Fruit fly (Drosophila melanogaster) whole organism, pupa: ENCODE data around the gene Lar.

Source experiments
- CG13204 ChIP-seq: fragments of 200-800 bp; sonication (Bioruptor generic); optimal IDR thresholded peaks from 2 replicates; lab custom pipeline; 2018; ENCODE audit warnings: missing biosample characterization, mild to moderate bottlenecking, missing genetic modification characterization, moderate library complexity
- CG15710 ChIP-seq: fragments of 200-800 bp; sonication (Bioruptor generic); optimal IDR thresholded peaks from 2 replicates; lab custom pipeline; 2018; ENCODE audit warnings: missing biosample characterization, mild to moderate bottlenecking, missing genetic modification characterization, moderate library complexity
- CG17806 ChIP-seq: fragments of 200-800 bp; sonication (Bioruptor generic); optimal IDR thresholded peaks from 2 replicates; lab custom pipeline; 2018; ENCODE audit warnings: missing biosample characterization, mild to moderate bottlenecking, missing genetic modification characterization, moderate library complexity
- CG4496 ChIP-seq: fragments of 200-800 bp; sonication (Bioruptor generic); IDR thresholded peaks from 3 replicates; pipeline ENCODE4 v1.3.6; 2022; ENCODE audit warnings: missing biosample characterization, missing genetic modification characterization
- CG9948 ChIP-seq: fragments of 200-800 bp; sonication (Bioruptor generic); optimal IDR thresholded peaks from 2 replicates; lab custom pipeline; 2018; ENCODE audit warnings: missing biosample characterization, mild to moderate bottlenecking, missing genetic modification characterization, moderate library complexity
- D1 ChIP-seq: fragments of 200-800 bp; sonication (Bioruptor generic); optimal IDR thresholded peaks from 2 replicates; lab custom pipeline; 2018; ENCODE audit warnings: missing biosample characterization, mild to moderate bottlenecking, missing genetic modification characterization, moderate library complexity
- rn ChIP-seq: fragments of 200-800 bp; sonication (Bioruptor generic); IDR thresholded peaks from 2 replicates; pipeline ENCODE4 v1.3.6; 2022; ENCODE audit warnings: missing biosample characterization, missing genetic modification characterization

dm6 chr2L:19542268-19542773 lies 44.1 kb upstream of the Lar start:
- TF ChIP-seq CG17806 (tag; lab: Kevin White, UChicago) (no peak), CG9948 (tag; lab: Kevin White, UChicago) (no peak), CG13204 (GFP tag; lab: Kevin White, UChicago) (no peak), D1 (tag; lab: Kevin White, UChicago) (no peak), rn (GFP tag; lab: Robert Waterston, UW) (no peak), CG15710 (tag; lab: Kevin White, UChicago) (no peak), CG4496 (GFP tag; lab: Robert Waterston, UW) (no peak)
